Worm (Caenorhabditis elegans): ENCODE data around the gene flp-5.
A peak's percentile ranks its signal among the peaks of the same experiment; 100 is the strongest.

ce11 chrX:8566521-8567032 is 38.5 kb downstream of the flp-5 start:
- TF ChIP-seq nhr-11 (tag; optimal IDR thresholded peaks at IDR 0.05) (peak; percentile 4), mxl-2 (GFP tag; conservative IDR thresholded peaks at IDR 0.05) (no peak), unc-62 (GFP tag; optimal IDR thresholded peaks at IDR 0.05 in 1 of 2) (no peak), unc-62 (tag; optimal IDR thresholded peaks at IDR 0.05) (no peak), daf-12 (tag; optimal IDR thresholded peaks at IDR 0.05) (no peak), mxl-3 (GFP tag; optimal IDR thresholded peaks at IDR 0.05) (no peak), arid-1 (GFP tag; conservative IDR thresholded peaks at IDR 0.05) (no peak), pqm-1 (tag; optimal IDR thresholded peaks at IDR 0.05) (no peak), ces-1 (GFP tag; optimal IDR thresholded peaks at IDR 0.05) (no peak), unc-39 (tag; optimal IDR thresholded peaks at IDR 0.05) (no peak), hlh-11 (tag; optimal IDR thresholded peaks at IDR 0.05) (no peak), nhr-42 (GFP tag; IDR thresholded peaks at IDR 0.05) (no peak)
